Worm (Caenorhabditis elegans) whole organism, young adult: ENCODE data around the gene pak-2.
A peak's percentile ranks its signal among the peaks of the same experiment; 100 is the strongest.

Experiments used
- B0019.2 ChIP-seq: fragments of 200-800 bp; sonication (Bioruptor generic); conservative IDR thresholded peaks from 2 replicates; pipeline ENCODE4 v1.3.6; 2022; ENCODE audit warnings: missing genetic modification reagents, missing genetic modification characterization, missing compliant biosample characterization
- C17E4.6 ChIP-seq: fragments of 200-800 bp; sonication (Bioruptor generic); IDR thresholded peaks from 2 replicates; pipeline ENCODE4 v1.3.6; 2022; ENCODE audit warnings: missing genetic modification reagents, missing genetic modification characterization, missing compliant biosample characterization
- F10E7.11 ChIP-seq: sonication (generic microtip); optimal IDR thresholded peaks from 2 replicates; lab custom pipeline; 2017; ENCODE audit warnings: mild to moderate bottlenecking, missing genetic modification characterization, moderate library complexity, missing compliant biosample characterization
- F23B12.7 ChIP-seq: sonication (generic microtip); optimal IDR thresholded peaks from 2 replicates; lab custom pipeline; 2017; ENCODE audit warnings: missing genetic modification characterization, mild to moderate bottlenecking, missing compliant biosample characterization, antibody characterized with exemption, moderate library complexity; ENCODE audit not compliant: insufficient read depth
- F52B5.7 ChIP-seq: sonication (generic microtip); optimal IDR thresholded peaks from 2 replicates; lab custom pipeline; 2016; ENCODE audit warnings: mild to moderate bottlenecking, missing genetic modification characterization, missing compliant biosample characterization
- T26A5.8 ChIP-seq: sonication (generic microtip); optimal IDR thresholded peaks from 2 replicates; lab custom pipeline; 2016; ENCODE audit warnings: missing genetic modification characterization, missing compliant biosample characterization
- Y53G8AR.9 ChIP-seq: fragments of 200-800 bp; sonication (Bioruptor generic); conservative IDR thresholded peaks from 2 replicates; pipeline ENCODE4 v1.3.6; 2022; ENCODE audit warnings: missing genetic modification reagents, missing genetic modification characterization, missing compliant biosample characterization
- Y67H2A.10 ChIP-seq: fragments of 200-800 bp; sonication (Bioruptor generic); conservative IDR thresholded peaks from 2 replicates; pipeline ENCODE4 v1.3.6; 2022; ENCODE audit warnings: missing genetic modification reagents, missing genetic modification characterization, missing compliant biosample characterization
- Y79H2A.3 ChIP-seq: fragments of 200-800 bp; sonication (Bioruptor generic); conservative IDR thresholded peaks from 2 replicates; pipeline ENCODE4 v1.3.6; 2022; ENCODE audit warnings: missing genetic modification reagents, missing genetic modification characterization, missing compliant biosample characterization
- ama-1 ChIP-seq, 3 experiments: fragments of 150-350 bp in 1 of 3; sonication (generic microtip) in 2 of 3; optimal IDR thresholded peaks; 2 replicates each; lab custom pipeline; 2014 to 2018; ENCODE audit warnings: missing biosample characterization in 2 of 3, missing genetic modification characterization in 2 of 3, missing genetic modification reagents in 2 of 3
- aptf-2 ChIP-seq: fragments of 200-800 bp; sonication (Bioruptor generic); conservative IDR thresholded peaks from 2 replicates; pipeline ENCODE4 v1.3.6; 2022; ENCODE audit warnings: missing genetic modification reagents, missing genetic modification characterization, missing compliant biosample characterization
- aptf-3 ChIP-seq: fragments of 200-800 bp; sonication (Bioruptor generic); IDR thresholded peaks from 2 replicates; pipeline ENCODE4 v1.3.6; 2022; ENCODE audit warnings: missing genetic modification characterization, missing compliant biosample characterization
- bed-1 ChIP-seq: fragments of 200-800 bp; sonication (Bioruptor generic); IDR thresholded peaks from 2 replicates; pipeline ENCODE4 v1.3.6; 2022; ENCODE audit warnings: missing genetic modification reagents, missing genetic modification characterization, missing compliant biosample characterization
- ceh-40 ChIP-seq: fragments of 200-800 bp; sonication (Bioruptor generic); IDR thresholded peaks from 2 replicates; pipeline ENCODE4 v1.3.6; 2022; ENCODE audit warnings: missing genetic modification characterization, missing compliant biosample characterization
- dox-1 ChIP-seq: fragments of 200-800 bp; sonication (Bioruptor generic); IDR thresholded peaks from 2 replicates; pipeline ENCODE4 v1.3.6; 2022; ENCODE audit warnings: missing genetic modification reagents, missing genetic modification characterization, missing compliant biosample characterization
- dpff-1 ChIP-seq: sonication (generic microtip); optimal IDR thresholded peaks from 2 replicates; lab custom pipeline; 2017; ENCODE audit warnings: mild to moderate bottlenecking, missing genetic modification characterization, missing compliant biosample characterization
- dpl-1 ChIP-seq: fragments of 150-350 bp; optimal IDR thresholded peaks from 2 replicates; lab custom pipeline; 2014; ENCODE audit warnings: missing biosample characterization, missing genetic modification reagents, missing genetic modification characterization
- egl-18 ChIP-seq: fragments of 200-800 bp; sonication (Bioruptor generic); IDR thresholded peaks from 2 replicates; pipeline ENCODE4 v1.3.6; 2022; ENCODE audit warnings: missing genetic modification reagents, missing genetic modification characterization, missing compliant biosample characterization
- ets-4 ChIP-seq: fragments of 200-800 bp; sonication (Bioruptor generic); optimal IDR thresholded peaks from 2 replicates; lab custom pipeline; 2018; ENCODE audit warnings: mild to moderate bottlenecking, missing genetic modification characterization, missing compliant biosample characterization
- him-1 ChIP-seq: sonication (generic microtip); optimal IDR thresholded peaks from 2 replicates; lab custom pipeline; 2016; ENCODE audit warnings: missing genotype, missing genetic modification reagents, missing genetic modification characterization, missing compliant biosample characterization
- hlh-12 ChIP-seq: sonication (generic microtip); optimal IDR thresholded peaks from 2 replicates; lab custom pipeline; 2016; ENCODE audit warnings: missing genetic modification characterization, missing compliant biosample characterization
- hmg-1.2 ChIP-seq: fragments of 200-800 bp; sonication (Bioruptor generic); IDR thresholded peaks from 2 replicates; pipeline ENCODE4 v1.3.6; 2022; ENCODE audit warnings: missing genetic modification reagents, missing genetic modification characterization, missing compliant biosample characterization
- hsf-1 ChIP-seq: fragments of 200-800 bp; sonication (Bioruptor generic); IDR thresholded peaks from 2 replicates; pipeline ENCODE4 v1.3.6; 2022; ENCODE audit warnings: missing genetic modification reagents, missing genetic modification characterization, missing compliant biosample characterization
- let-526 ChIP-seq: fragments of 200-800 bp; sonication (Bioruptor generic); IDR thresholded peaks from 2 replicates; pipeline ENCODE4 v1.3.6; 2022; ENCODE audit warnings: missing genetic modification reagents, missing genetic modification characterization, missing compliant biosample characterization
- lir-1 ChIP-seq: fragments of 200-800 bp; sonication (Bioruptor generic); conservative IDR thresholded peaks from 2 replicates; pipeline ENCODE4 v1.3.6; 2022; ENCODE audit warnings: missing genetic modification reagents, missing genetic modification characterization, missing compliant biosample characterization
- lsl-1 ChIP-seq: fragments of 200-800 bp; sonication (Bioruptor generic); optimal IDR thresholded peaks from 2 replicates; lab custom pipeline; 2018; ENCODE audit warnings: mild to moderate bottlenecking, missing genetic modification characterization, moderate library complexity, missing compliant biosample characterization
- madf-3 ChIP-seq: fragments of 200-800 bp; sonication (Bioruptor generic); IDR thresholded peaks from 2 replicates; pipeline ENCODE4 v1.3.6; 2022; ENCODE audit warnings: missing genetic modification reagents, missing genetic modification characterization, missing compliant biosample characterization
- nfya-2 ChIP-seq: fragments of 200-800 bp; sonication (Bioruptor generic); IDR thresholded peaks from 2 replicates; pipeline ENCODE4 v1.3.6; 2022; ENCODE audit warnings: missing genetic modification reagents, missing genetic modification characterization, missing compliant biosample characterization
- nfyb-1 ChIP-seq: fragments of 200-800 bp; sonication (Bioruptor generic); IDR thresholded peaks from 2 replicates; pipeline ENCODE4 v1.3.6; 2022; ENCODE audit warnings: missing genetic modification reagents, missing genetic modification characterization, missing compliant biosample characterization
- nhr-120 ChIP-seq: fragments of 200-800 bp; sonication (Bioruptor generic); IDR thresholded peaks from 2 replicates; pipeline ENCODE4 v1.3.6; 2022; ENCODE audit warnings: missing genetic modification characterization, missing compliant biosample characterization
- nhr-179 ChIP-seq: sonication (generic microtip); optimal IDR thresholded peaks from 2 replicates; lab custom pipeline; 2016; ENCODE audit warnings: mild to moderate bottlenecking, missing genetic modification characterization, missing compliant biosample characterization
- nhr-90 ChIP-seq: sonication (generic microtip); optimal IDR thresholded peaks from 2 replicates; lab custom pipeline; 2016; ENCODE audit warnings: missing genotype, mild to moderate bottlenecking, missing genetic modification characterization, missing compliant biosample characterization
- rpc-1 ChIP-seq, 2 experiments: fragments of 150-350 bp in 1 of 2; sonication (generic microtip) in 1 of 2; optimal IDR thresholded peaks; 2 replicates each; lab custom pipeline; 2014 to 2018; ENCODE audit warnings: missing biosample characterization in 1 of 2, missing genetic modification characterization in 1 of 2, missing genetic modification reagents in 1 of 2, missing genotype in 1 of 2
- snpc-1.3 ChIP-seq: sonication (generic microtip); optimal IDR thresholded peaks from 2 replicates; lab custom pipeline; 2017; ENCODE audit warnings: missing genetic modification characterization, mild to moderate bottlenecking, missing compliant biosample characterization, antibody characterized with exemption, moderate library complexity, missing genotype, missing genetic modification reagents; ENCODE audit not compliant: insufficient read depth
- snpc-4 ChIP-seq, 5 experiments: fragments of 150-350 bp in 1 of 5; sonication (generic microtip) in 4 of 5; optimal IDR thresholded peaks; 2 replicates each; lab custom pipeline; 2014 to 2018; ENCODE audit warnings: missing genetic modification characterization in 5 of 5, missing biosample characterization in 3 of 5, antibody characterized with exemption in 2 of 5, mild to moderate bottlenecking in 2 of 5, missing compliant biosample characterization in 2 of 5, missing genotype in 2 of 5, moderate library complexity in 2 of 5, missing genetic modification reagents in 1 of 5
- unc-130 ChIP-seq: sonication (generic microtip); optimal IDR thresholded peaks from 2 replicates; lab custom pipeline; 2016; ENCODE audit warnings: missing genetic modification reagents, missing genetic modification characterization, missing compliant biosample characterization
- unc-62 ChIP-seq: fragments of 150-350 bp; optimal IDR thresholded peaks from 2 replicates; lab custom pipeline; 2014; ENCODE audit warnings: missing biosample characterization, missing genetic modification reagents, missing genetic modification characterization
- zim-3 ChIP-seq: sonication (generic microtip); optimal IDR thresholded peaks from 2 replicates; lab custom pipeline; 2017; ENCODE audit warnings: mild to moderate bottlenecking, missing genetic modification characterization, moderate library complexity, missing compliant biosample characterization
- ztf-22 ChIP-seq: fragments of 200-800 bp; sonication (Bioruptor generic); optimal IDR thresholded peaks from 2 replicates; lab custom pipeline; 2018; ENCODE audit warnings: mild to moderate bottlenecking, missing genetic modification characterization, moderate library complexity, missing compliant biosample characterization
- ztf-25 ChIP-seq: fragments of 200-800 bp; sonication (Bioruptor generic); IDR thresholded peaks from 2 replicates; pipeline ENCODE4 v1.3.6; 2022; ENCODE audit warnings: missing genetic modification reagents, missing genetic modification characterization, missing compliant biosample characterization

The pak-2 gene

ce11 chrV:11076403-11076802, 37.2 kb upstream of the pak-2 start (continued):
- TF ChIP-seq rpc-1 (optimal IDR thresholded peaks at IDR 0.05; lab: Kevin White, UChicago) (no peak), rpc-1 (tag; optimal IDR thresholded peaks at IDR 0.05; lab: Kevin White, UChicago) (no peak), T26A5.8 (peak; percentile 73), snpc-1.3 (tag; lab: Kevin White, UChicago) (peak; percentile 38), ztf-22 (GFP tag; lab: Kevin White, UChicago) (no peak), hsf-1 (peak; percentile 86), nhr-179 (tag; lab: Kevin White, UChicago) (peak; percentile 2), nfyb-1 (peak; percentile 84), snpc-4 (GFP tag; optimal IDR thresholded peaks at IDR 0.05; lab: Kevin White, UChicago) (peak; percentile 28), snpc-4 (tag; optimal IDR thresholded peaks at IDR 0.05; lab: Kevin White, UChicago) (peak in 3 of 4 experiments; percentile 50 to 52 (median 50)), dpff-1 (tag; lab: Kevin White, UChicago) (no peak), lsl-1 (GFP tag; lab: Kevin White, UChicago) (peak; percentile 48), Y79H2A.3 (GFP tag; lab: Robert Waterston, UW) (0 out of 2 replicates have a peak, but pooled peaks have one; percentile 62), ceh-40 (GFP tag; lab: Robert Waterston, UW) (0 out of 2 replicates have a peak, but pooled peaks have one; percentile 32), ama-1 (optimal IDR thresholded peaks at IDR 0.05; lab: Kevin White, UChicago) (peak; percentile 73), ama-1 (GFP tag; optimal IDR thresholded peaks at IDR 0.05; lab: Kevin White, UChicago) (no peak), zim-3 (tag; lab: Kevin White, UChicago) (peak; percentile 47), ztf-25 (no peak), aptf-2 (GFP tag; lab: Robert Waterston, UW) (no peak), madf-3 (GFP tag; lab: Robert Waterston, UW) (peak; percentile 94), dox-1 (GFP tag; lab: Robert Waterston, UW) (peak; percentile 65), egl-18 (GFP tag; lab: Robert Waterston, UW) (0 out of 2 replicates have a peak, but pooled peaks have one; percentile 2), let-526 (GFP tag; lab: Robert Waterston, UW) (0 out of 2 replicates have a peak, but pooled peaks have one; percentile 7), him-1 (tag; lab: Kevin White, UChicago) (peak; percentile 67), Y53G8AR.9 (GFP tag; lab: Robert Waterston, UW) (peak; percentile 95), lir-1 (GFP tag; lab: Robert Waterston, UW) (no peak), F52B5.7 (tag; lab: Kevin White, UChicago) (peak; percentile 88), hlh-12 (tag; lab: Kevin White, UChicago) (no peak), F10E7.11 (tag; lab: Kevin White, UChicago) (peak; percentile 83), ets-4 (GFP tag; lab: Kevin White, UChicago) (no peak), F23B12.7 (peak; percentile 39), nhr-90 (peak; percentile 15), Y67H2A.10 (no peak), dpl-1 (GFP tag; lab: Kevin White, UChicago) (no peak), unc-62 (GFP tag; lab: Kevin White, UChicago) (no peak), C17E4.6 (peak; percentile 57), nhr-120 (0 out of 2 replicates have a peak, but pooled peaks have one; percentile 32), aptf-3 (peak; percentile 90), bed-1 (GFP tag; lab: Robert Waterston, UW) (0 out of 2 replicates have a peak, but pooled peaks have one; percentile 74), unc-130 (GFP tag; lab: Kevin White, UChicago) (peak; percentile 64), nfya-2 (GFP tag; lab: Robert Waterston, UW) (peak; percentile 78; the same call in 1 of the 2 replicates), B0019.2 (no peak), hmg-1.2 (GFP tag; lab: Robert Waterston, UW) (peak; percentile 34; the same call in 1 of the 2 replicates)
